Fruit fly (Drosophila melanogaster): ENCODE measurements around the gene CG31954.

The CG31954 gene

DNA sequence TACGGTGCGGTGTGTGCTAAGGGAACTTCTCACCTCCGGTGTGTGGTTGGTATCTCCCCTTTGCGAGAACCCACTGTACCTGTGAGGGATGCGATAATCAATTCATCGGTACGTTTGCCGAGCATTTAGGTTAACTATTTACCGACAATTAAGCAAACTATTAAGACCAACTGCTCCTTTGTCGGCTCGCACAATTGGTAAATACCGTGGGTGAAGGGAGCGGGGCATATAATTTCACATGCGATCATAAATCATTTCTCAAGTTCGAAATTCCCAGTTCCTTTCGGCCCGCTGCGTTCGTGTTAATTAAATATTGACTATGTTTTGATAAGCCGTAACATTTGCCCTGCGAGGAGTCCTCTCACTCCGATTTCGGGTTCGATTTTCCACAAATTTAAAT is 39.0 kb upstream of the CG31954 start (continued):
- TF ChIP-seq HmgD (GFP tag; optimal IDR thresholded peaks at IDR 0.05), result no peak
- no peak for TF ChIP-seq CG14860 (GFP tag; IDR thresholded peaks at IDR 0.05; ENCODE audit: partially characterized antibody)
- no peak for TF ChIP-seq CG1647 (GFP tag; optimal IDR thresholded peaks at IDR 0.05)
- TF ChIP-seq salm (tag; optimal IDR thresholded peaks at IDR 0.05), result no peak
- no peak for TF ChIP-seq Dfd (GFP tag; optimal IDR thresholded peaks at IDR 0.05)
- TF ChIP-seq CG10209 (GFP tag; optimal IDR thresholded peaks at IDR 0.05), result no peak
- no peak for TF ChIP-seq CG4360 (GFP tag; IDR thresholded peaks at IDR 0.05)
- TF ChIP-seq gfzf (GFP tag; optimal IDR thresholded peaks at IDR 0.05), result no peak
- TF ChIP-seq crp (GFP tag; optimal IDR thresholded peaks at IDR 0.05), result no peak
- no peak for TF ChIP-seq CG31388 (GFP tag; optimal IDR thresholded peaks at IDR 0.05)
- no peak for TF ChIP-seq nerfin-2 (GFP tag; IDR thresholded peaks at IDR 0.05; ENCODE audit: partially characterized antibody)
- no peak for TF ChIP-seq Doc2 (GFP tag; IDR thresholded peaks at IDR 0.05)
- no peak for TF ChIP-seq CG10147 (GFP tag; optimal IDR thresholded peaks at IDR 0.05)
- TF ChIP-seq nom (GFP tag; optimal IDR thresholded peaks at IDR 0.05), result no peak
- no peak for TF ChIP-seq row (GFP tag; IDR thresholded peaks at IDR 0.05)
- no peak for TF ChIP-seq Neu2 (GFP tag; optimal IDR thresholded peaks at IDR 0.05; ENCODE audit: borderline replicate concordance)
- no peak for TF ChIP-seq tin (GFP tag; optimal IDR thresholded peaks at IDR 0.05)
- TF ChIP-seq Oaz (GFP tag; IDR thresholded peaks at IDR 0.05), result no peak
- TF ChIP-seq Drgx (GFP tag; IDR thresholded peaks at IDR 0.05), result no peak
- no peak for TF ChIP-seq CG9817 (tag; optimal IDR thresholded peaks at IDR 0.05)
- TF ChIP-seq CG32772 (GFP tag; IDR thresholded peaks at IDR 0.05), result no peak
- TF ChIP-seq tll (GFP tag; optimal IDR thresholded peaks at IDR 0.05), result peak in 1 of 2 experiments; percentile 80
- TF ChIP-seq CG12155 (GFP tag; optimal IDR thresholded peaks at IDR 0.05), result no peak
- no peak for TF ChIP-seq Hr51 (GFP tag; optimal IDR thresholded peaks at IDR 0.05)
- no peak for TF ChIP-seq tio (GFP tag; optimal IDR thresholded peaks at IDR 0.05)
- no peak for TF ChIP-seq Ets65A (GFP tag)
- TF ChIP-seq CG15269 (tag; optimal IDR thresholded peaks at IDR 0.05), result no peak
- no peak for TF ChIP-seq sc (optimal IDR thresholded peaks at IDR 0.05)
- no peak for TF ChIP-seq sc (GFP tag; optimal IDR thresholded peaks at IDR 0.05)
- no peak for TF ChIP-seq CG12659 (GFP tag; optimal IDR thresholded peaks at IDR 0.05)
- TF ChIP-seq prd (optimal IDR thresholded peaks at IDR 0.05), result no peak
- TF ChIP-seq prd (GFP tag; IDR thresholded peaks at IDR 0.05), result no peak
- no peak for TF ChIP-seq phol (tag; optimal IDR thresholded peaks at IDR 0.05)
- TF ChIP-seq Sox102F (GFP tag; optimal IDR thresholded peaks at IDR 0.05), result no peak
- peak; percentile 57 for TF ChIP-seq CG9727 (GFP tag; optimal IDR thresholded peaks at IDR 0.05)
- no peak for TF ChIP-seq CG9876 (GFP tag; optimal IDR thresholded peaks at IDR 0.05)
- no peak for TF ChIP-seq Dek (tag; optimal IDR thresholded peaks at IDR 0.05)
- TF ChIP-seq Rfx (GFP tag; IDR thresholded peaks at IDR 0.05), result no peak
- no peak for TF ChIP-seq CrebB (tag; optimal IDR thresholded peaks at IDR 0.05)
- no peak for TF ChIP-seq CG10366 (GFP tag; IDR thresholded peaks at IDR 0.05)
- no peak for TF ChIP-seq lilli (GFP tag; optimal IDR thresholded peaks at IDR 0.05)
- TF ChIP-seq inv (GFP tag; IDR thresholded peaks at IDR 0.05; ENCODE audit: partially characterized antibody), result no peak
- TF ChIP-seq Hmx (GFP tag; optimal IDR thresholded peaks at IDR 0.05), result no peak
- no peak for TF ChIP-seq dimm (GFP tag; IDR thresholded peaks at IDR 0.05)
- TF ChIP-seq CG4820 (GFP tag; optimal IDR thresholded peaks at IDR 0.05), result no peak
- no peak for TF ChIP-seq Dref (GFP tag; IDR thresholded peaks at IDR 0.05)
- TF ChIP-seq ato (GFP tag; IDR thresholded peaks at IDR 0.05; ENCODE audit: partially characterized antibody), result no peak
- no peak for TF ChIP-seq CG4854 (GFP tag; optimal IDR thresholded peaks at IDR 0.05)
- no peak for TF ChIP-seq ems (GFP tag; optimal IDR thresholded peaks at IDR 0.05)
- no peak for TF ChIP-seq CG6254 (GFP tag; optimal IDR thresholded peaks at IDR 0.05)
- TF ChIP-seq nerfin-1 (tag; optimal IDR thresholded peaks at IDR 0.05), result no peak
- no peak for TF ChIP-seq CG9215 (GFP tag; IDR thresholded peaks at IDR 0.05)
